Worm (Caenorhabditis elegans): Measurements from ENCODE around the gene T01H3.3.

DNA sequence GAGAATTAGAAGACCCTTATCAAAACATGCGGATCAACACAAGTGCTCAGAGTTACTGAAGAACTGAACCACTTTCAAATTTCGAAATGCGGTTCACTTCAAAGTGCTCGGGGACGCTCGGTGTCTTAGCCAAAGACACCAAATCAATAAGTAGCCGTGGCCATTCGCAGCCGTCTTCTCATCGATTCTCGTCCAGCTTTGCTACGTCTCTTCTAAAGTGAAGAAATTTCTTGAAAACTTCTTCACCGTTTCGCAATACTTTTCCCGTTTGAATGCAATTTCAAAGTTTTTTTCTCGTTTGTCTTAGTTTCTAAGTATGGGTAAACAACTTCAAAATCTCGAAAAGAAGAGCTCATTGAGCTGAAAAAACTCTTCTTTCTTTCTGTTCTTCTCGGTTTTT is 11.2 kb upstream of the T01H3.3 start:
- peak; percentile 74 for TF ChIP-seq nfya-1 (tag; optimal IDR thresholded peaks at IDR 0.05; ENCODE audit: insufficient read depth)
- no peak for TF ChIP-seq pqm-1 (tag; optimal IDR thresholded peaks at IDR 0.05)
- TF ChIP-seq egl-27 (tag; optimal IDR thresholded peaks at IDR 0.05) = no peak
- no peak for TF ChIP-seq nhr-77 (tag; optimal IDR thresholded peaks at IDR 0.05)
- TF ChIP-seq sea-2 (GFP tag; optimal IDR thresholded peaks at IDR 0.05) = peak; percentile 40
- no peak for TF ChIP-seq ceh-16 (tag; optimal IDR thresholded peaks at IDR 0.05)
- no peak for TF ChIP-seq nhr-237 (tag; optimal IDR thresholded peaks at IDR 0.05)
- no peak for TF ChIP-seq R02D3.7 (tag; optimal IDR thresholded peaks at IDR 0.05)
- peak; percentile 31 for TF ChIP-seq fkh-10 (GFP tag; optimal IDR thresholded peaks at IDR 0.05)
- TF ChIP-seq pha-4 (tag; optimal IDR thresholded peaks at IDR 0.05) = no peak
- no peak for TF ChIP-seq unc-62 (GFP tag; optimal IDR thresholded peaks at IDR 0.05)
- TF ChIP-seq elt-1 (tag; optimal IDR thresholded peaks at IDR 0.05) = no peak
- TF ChIP-seq snpc-4 (tag; optimal IDR thresholded peaks at IDR 0.05) = no peak

Data from whole organism, L3 larva.